Fruit fly (Drosophila melanogaster) whole organism, embryonic: ENCODE measurements around the gene CG11560.

Source experiments
- Asciz ChIP-seq: fragments of 200-800 bp; sonication (Bioruptor generic); optimal IDR thresholded peaks from 2 replicates; lab custom pipeline; 2017; ENCODE audit warnings: missing biosample characterization, mild to moderate bottlenecking, missing genetic modification characterization, missing genetic modification reagents
- Atf3 ChIP-seq: fragments of 200-800 bp; sonication (Bioruptor generic); optimal IDR thresholded peaks from 3 replicates; lab custom pipeline; 2016; ENCODE audit warnings: missing biosample characterization, missing genetic modification characterization
- CG1024 ChIP-seq: fragments of 200-800 bp; sonication (Bioruptor generic); IDR thresholded peaks from 2 replicates; pipeline ENCODE4 v1.3.6; 2022; ENCODE audit warnings: missing biosample characterization, missing genetic modification characterization
- CG10431 ChIP-seq: fragments of 200-800 bp; sonication (Bioruptor generic); optimal IDR thresholded peaks from 3 replicates; lab custom pipeline; 2018; ENCODE audit warnings: missing biosample characterization, mild to moderate bottlenecking, missing genetic modification characterization
- CG10543 ChIP-seq: fragments of 200-800 bp; sonication (Bioruptor generic); optimal IDR thresholded peaks from 3 replicates; lab custom pipeline; 2017; ENCODE audit warnings: missing biosample characterization, mild to moderate bottlenecking, missing genetic modification characterization, moderate library complexity
- CG12071 ChIP-seq: fragments of 200-800 bp; sonication (Bioruptor generic); optimal IDR thresholded peaks from 3 replicates; lab custom pipeline; 2018; ENCODE audit warnings: missing biosample characterization, mild to moderate bottlenecking, missing genetic modification characterization
- CG12299 ChIP-seq: fragments of 200-800 bp; sonication (Bioruptor generic); optimal IDR thresholded peaks from 2 replicates; lab custom pipeline; 2018; ENCODE audit warnings: missing biosample characterization, mild to moderate bottlenecking, missing genetic modification characterization
- CG14050 ChIP-seq: fragments of 200-800 bp; sonication (Bioruptor generic); IDR thresholded peaks from 3 replicates; pipeline ENCODE4 v1.3.6; 2022; ENCODE audit warnings: missing biosample characterization, missing genetic modification characterization
- CG15073 ChIP-seq: fragments of 200-800 bp; sonication (Bioruptor generic); optimal IDR thresholded peaks from 2 replicates; lab custom pipeline; 2016; ENCODE audit warnings: missing biosample characterization, missing genetic modification characterization
- CG17385 ChIP-seq: fragments of 200-800 bp; sonication (Bioruptor generic); optimal IDR thresholded peaks from 3 replicates; lab custom pipeline; 2018; ENCODE audit warnings: missing biosample characterization, mild to moderate bottlenecking, missing genetic modification characterization
- CG17829 ChIP-seq: fragments of 200-800 bp; optimal IDR thresholded peaks from 2 replicates; lab custom pipeline; 2019; ENCODE audit warnings: missing biosample characterization, mild to moderate bottlenecking, missing genetic modification characterization, moderate library complexity
- CG18619 ChIP-seq: fragments of 200-800 bp; sonication (Bioruptor generic); optimal IDR thresholded peaks from 3 replicates; lab custom pipeline; 2017; ENCODE audit warnings: missing biosample characterization, mild to moderate bottlenecking, missing genetic modification characterization
- CG3838 ChIP-seq: fragments of 200-800 bp; sonication (Bioruptor generic); optimal IDR thresholded peaks from 3 replicates; lab custom pipeline; 2016; ENCODE audit warnings: missing biosample characterization, missing genetic modification characterization
- CG4360 ChIP-seq: fragments of 200-800 bp; sonication (Bioruptor generic); IDR thresholded peaks from 2 replicates; pipeline ENCODE4 v1.3.6; 2022; ENCODE audit warnings: missing biosample characterization, missing genetic modification characterization
- CG4707 ChIP-seq: fragments of 200-800 bp; sonication (Bioruptor generic); optimal IDR thresholded peaks from 2 replicates; lab custom pipeline; 2018; ENCODE audit warnings: missing biosample characterization, mild to moderate bottlenecking, missing genetic modification characterization, moderate library complexity
- CG4854 ChIP-seq: fragments of 200-800 bp; sonication (Bioruptor generic); optimal IDR thresholded peaks from 2 replicates; lab custom pipeline; 2016; ENCODE audit warnings: missing biosample characterization, missing genetic modification characterization, inconsistent platforms
- CG6175 ChIP-seq: fragments of 200-800 bp; sonication (Bioruptor generic); IDR thresholded peaks from 3 replicates; pipeline ENCODE4 v1.3.6; 2022; ENCODE audit warnings: missing biosample characterization, missing genetic modification characterization
- CG6689 ChIP-seq: fragments of 200-800 bp; sonication (Bioruptor generic); IDR thresholded peaks from 2 replicates; pipeline ENCODE4 v1.3.6; 2022; ENCODE audit warnings: missing biosample characterization, missing genetic modification characterization
- CG8478 ChIP-seq: fragments of >200 bp; optimal IDR thresholded peaks from 2 replicates; lab custom pipeline; 2018
- CTCF ChIP-seq: fragments of 200-800 bp; sonication (Bioruptor generic); optimal IDR thresholded peaks from 2 replicates; lab custom pipeline; 2017; ENCODE audit warnings: missing biosample characterization, mild to moderate bottlenecking, missing genetic modification characterization, moderate library complexity
- D ChIP-seq, 2 experiments: fragments of 200-800 bp in 1 of 2; fragments of >200 bp in 1 of 2; sonication (Bioruptor generic) in 1 of 2; optimal IDR thresholded peaks; 2 replicates in 1 of 2; 3 replicates in 1 of 2; lab custom pipeline; 2017; ENCODE audit warnings: mild to moderate bottlenecking in 1 of 2, missing biosample characterization in 1 of 2, missing genetic modification characterization in 1 of 2, missing genetic modification reagents in 1 of 2
- Doc2 ChIP-seq: fragments of 200-800 bp; sonication (Bioruptor generic); IDR thresholded peaks from 2 replicates; pipeline ENCODE4 v1.3.6; 2022; ENCODE audit warnings: missing biosample characterization, missing genetic modification characterization
- Elba2 ChIP-seq: fragments of 200-800 bp; sonication (Bioruptor generic); optimal IDR thresholded peaks from 3 replicates; lab custom pipeline; 2016; ENCODE audit warnings: missing biosample characterization, missing genetic modification characterization
- Fer3 ChIP-seq: fragments of 200-800 bp; sonication (Bioruptor generic); optimal IDR thresholded peaks from 2 replicates; lab custom pipeline; 2018; ENCODE audit warnings: missing biosample characterization, mild to moderate bottlenecking, missing genetic modification characterization, moderate library complexity
- Hey ChIP-seq: fragments of 200-800 bp; sonication (Bioruptor generic); optimal IDR thresholded peaks from 3 replicates; lab custom pipeline; 2018; ENCODE audit warnings: missing biosample characterization, mild to moderate bottlenecking, missing genetic modification characterization
- Hmr ChIP-seq: fragments of 200-800 bp; sonication (Bioruptor generic); optimal IDR thresholded peaks from 3 replicates; lab custom pipeline; 2017; ENCODE audit warnings: mild to moderate bottlenecking, missing biosample characterization, missing genetic modification reagents, missing genetic modification characterization
- Lpt ChIP-seq: fragments of >200 bp; optimal IDR thresholded peaks from 2 replicates; lab custom pipeline; 2018; ENCODE audit warnings: missing biosample characterization, missing genetic modification characterization
- Max ChIP-seq: fragments of 200-800 bp; sonication (Bioruptor generic); optimal IDR thresholded peaks from 2 replicates; lab custom pipeline; 2016; ENCODE audit warnings: missing biosample characterization, mild to moderate bottlenecking, missing genetic modification characterization
- NC2α ChIP-seq: fragments of 200-800 bp; sonication (Bioruptor generic); optimal IDR thresholded peaks from 2 replicates; lab custom pipeline; 2016; ENCODE audit warnings: missing biosample characterization, missing genetic modification characterization
- Oli ChIP-seq: fragments of 200-800 bp; sonication (Bioruptor generic); optimal IDR thresholded peaks from 2 replicates; lab custom pipeline; 2018; ENCODE audit warnings: missing biosample characterization, mild to moderate bottlenecking, missing genetic modification characterization, moderate library complexity
- Side ChIP-seq: fragments of 200-800 bp; sonication (Bioruptor generic); optimal IDR thresholded peaks from 2 replicates; lab custom pipeline; 2016; ENCODE audit warnings: missing biosample characterization, missing genetic modification characterization
- aop ChIP-seq: fragments of 200-800 bp; sonication (Bioruptor generic); IDR thresholded peaks from 2 replicates; pipeline ENCODE4 v1.3.6; 2022; ENCODE audit warnings: missing biosample characterization, missing genetic modification characterization
- cad ChIP-seq: fragments of >200 bp; optimal IDR thresholded peaks from 2 replicates; lab custom pipeline; 2017; ENCODE audit warnings: missing biosample characterization, missing genetic modification characterization
- chinmo ChIP-seq: fragments of 200-800 bp; sonication (Bioruptor generic); IDR thresholded peaks from 4 replicates; pipeline ENCODE4 v1.3.6; 2022; ENCODE audit warnings: missing biosample characterization, missing genetic modification characterization; ENCODE audit not compliant: partially characterized antibody
- da ChIP-seq: fragments of 200-800 bp; sonication (Bioruptor generic); optimal IDR thresholded peaks from 2 replicates; lab custom pipeline; 2016; ENCODE audit warnings: missing biosample characterization, missing genetic modification characterization
- dysf ChIP-seq: fragments of 200-800 bp; sonication (Bioruptor generic); IDR thresholded peaks from 3 replicates; pipeline ENCODE4 v1.3.6; 2022; ENCODE audit warnings: missing biosample characterization, missing genetic modification characterization
- ewg ChIP-seq: fragments of 200-800 bp; sonication (Bioruptor generic); optimal IDR thresholded peaks from 3 replicates; lab custom pipeline; 2017; ENCODE audit warnings: mild to moderate bottlenecking, missing biosample characterization, missing genetic modification reagents, missing genetic modification characterization
- gcm ChIP-seq: fragments of 200-800 bp; sonication (Bioruptor generic); optimal IDR thresholded peaks from 2 replicates; lab custom pipeline; 2019; ENCODE audit warnings: missing biosample characterization, mild to moderate bottlenecking, missing genetic modification characterization, moderate library complexity
- gro ChIP-seq: fragments of 200-800 bp; sonication (Bioruptor generic); optimal IDR thresholded peaks from 2 replicates; lab custom pipeline; 2016; ENCODE audit warnings: missing biosample characterization, missing genetic modification characterization
- inv ChIP-seq: fragments of 200-800 bp; sonication (Bioruptor generic); IDR thresholded peaks from 2 replicates; pipeline ENCODE4 v1.3.6; 2022; ENCODE audit warnings: missing biosample characterization, missing genetic modification characterization; ENCODE audit not compliant: partially characterized antibody
- jumu ChIP-seq: fragments of 200-800 bp; sonication (Bioruptor generic); optimal IDR thresholded peaks from 3 replicates; lab custom pipeline; 2016; ENCODE audit warnings: missing biosample characterization, missing genetic modification characterization
- nau ChIP-seq: fragments of 200-800 bp; sonication (Bioruptor generic); optimal IDR thresholded peaks from 3 replicates; lab custom pipeline; 2017; ENCODE audit warnings: missing biosample characterization, mild to moderate bottlenecking, missing genetic modification characterization, missing genetic modification reagents
- nerfin-2 ChIP-seq: fragments of 200-800 bp; sonication (Bioruptor generic); IDR thresholded peaks from 2 replicates; pipeline ENCODE4 v1.3.6; 2022; ENCODE audit warnings: missing biosample characterization, missing genetic modification characterization; ENCODE audit not compliant: partially characterized antibody
- ranshi ChIP-seq: fragments of 200-800 bp; sonication (Bioruptor generic); IDR thresholded peaks from 2 replicates; pipeline ENCODE4 v1.3.6; 2022; ENCODE audit warnings: missing biosample characterization, missing genetic modification characterization
- repo ChIP-seq: fragments of 200-800 bp; sonication (Bioruptor generic); optimal IDR thresholded peaks from 2 replicates; lab custom pipeline; 2016; ENCODE audit warnings: missing biosample characterization, missing genetic modification characterization
- rib ChIP-seq: fragments of 200-800 bp; sonication (Bioruptor generic); IDR thresholded peaks from 2 replicates; pipeline ENCODE4 v1.3.6; 2022; ENCODE audit warnings: missing biosample characterization, missing genetic modification characterization
- row ChIP-seq: fragments of 200-800 bp; sonication (Bioruptor generic); IDR thresholded peaks from 3 replicates; pipeline ENCODE4 v1.3.6; 2022; ENCODE audit warnings: missing biosample characterization, missing genetic modification characterization
- scrt ChIP-seq: fragments of 200-800 bp; sonication (Bioruptor generic); optimal IDR thresholded peaks from 2 replicates; lab custom pipeline; 2018; ENCODE audit warnings: missing biosample characterization, mild to moderate bottlenecking, missing genetic modification characterization, moderate library complexity
- sug ChIP-seq: fragments of 200-800 bp; optimal IDR thresholded peaks from 2 replicates; lab custom pipeline; 2019; ENCODE audit warnings: missing biosample characterization, mild to moderate bottlenecking, missing genetic modification characterization, moderate library complexity
- toy ChIP-seq: fragments of 200-800 bp; sonication (Bioruptor generic); IDR thresholded peaks from 2 replicates; pipeline ENCODE4 v1.3.6; 2022; ENCODE audit warnings: missing biosample characterization, missing genetic modification characterization
- zfh2 ChIP-seq: fragments of 200-800 bp; sonication (Bioruptor generic); optimal IDR thresholded peaks from 2 replicates; lab custom pipeline; 2016; ENCODE audit warnings: missing biosample characterization, missing genetic modification characterization

Gene CG11560

dm6 chr3L:12078551-12079318 is 41.1 kb upstream of the CG11560 start (continued):
- 0 out of 4 replicates have a peak, but pooled peaks have one; percentile 10 for TF ChIP-seq chinmo (GFP tag; lab: Robert Waterston, UW)
- TF ChIP-seq repo, result no peak
- TF ChIP-seq Fer3 (tag; lab: Kevin White, UChicago), result peak; percentile 33
- TF ChIP-seq CG6175 (GFP tag; lab: Robert Waterston, UW), result no peak
- TF ChIP-seq CG6689 (GFP tag; lab: Robert Waterston, UW), result no peak
- TF ChIP-seq D (optimal IDR thresholded peaks at IDR 0.05; lab: Kevin White, UChicago), result no peak
- peak; percentile 27 for TF ChIP-seq D (GFP tag; optimal IDR thresholded peaks at IDR 0.05; lab: Kevin White, UChicago)
- no peak for TF ChIP-seq CG12299
- no peak for TF ChIP-seq CG3838
- TF ChIP-seq Lpt, result no peak
- TF ChIP-seq Hey (tag; lab: Kevin White, UChicago), result no peak
- TF ChIP-seq CG14050 (GFP tag; lab: Robert Waterston, UW), result no peak
- peak; percentile 11 for TF ChIP-seq CG17829
- TF ChIP-seq CG4707 (GFP tag; lab: Kevin White, UChicago), result no peak
- no peak for TF ChIP-seq CG8478 (lab: Kevin White, UChicago)
- no peak for TF ChIP-seq Hmr (GFP tag; lab: Kevin White, UChicago)
- TF ChIP-seq zfh2 (GFP tag; lab: Kevin White, UChicago), result no peak
- TF ChIP-seq da (GFP tag; lab: Kevin White, UChicago), result no peak
- TF ChIP-seq sug (tag; lab: Kevin White, UChicago), result peak; percentile 6
- TF ChIP-seq CG4854 (GFP tag; lab: Kevin White, UChicago), result no peak
- TF ChIP-seq CG18619 (GFP tag; lab: Kevin White, UChicago), result no peak
- TF ChIP-seq CG17385, result peak; percentile 37
- TF ChIP-seq jumu (GFP tag; lab: Kevin White, UChicago), result no peak
- TF ChIP-seq rib (GFP tag; lab: Robert Waterston, UW), result no peak
- TF ChIP-seq CG10543 (GFP tag; lab: Kevin White, UChicago), result peak; percentile 68
- no peak for TF ChIP-seq gcm
- no peak for TF ChIP-seq nerfin-2 (GFP tag; lab: Robert Waterston, UW)
- TF ChIP-seq Doc2 (GFP tag; lab: Robert Waterston, UW), result no peak
- TF ChIP-seq CG10431 (GFP tag; lab: Kevin White, UChicago), result peak; percentile 62
- no peak for TF ChIP-seq cad (GFP tag; lab: Kevin White, UChicago)
- TF ChIP-seq dysf, result no peak
- no peak for TF ChIP-seq Elba2 (GFP tag; lab: Kevin White, UChicago)
- TF ChIP-seq nau, result no peak
- TF ChIP-seq Max (GFP tag; lab: Kevin White, UChicago), result no peak
- TF ChIP-seq CG15073 (GFP tag; lab: Kevin White, UChicago), result no peak
- TF ChIP-seq Side, result peak; percentile 31
- TF ChIP-seq CTCF, result peak; percentile 27
- TF ChIP-seq gro (GFP tag; lab: Kevin White, UChicago), result peak; percentile 1
- TF ChIP-seq Atf3 (GFP tag; lab: Kevin White, UChicago), result no peak
- no peak for TF ChIP-seq row (GFP tag; lab: Robert Waterston, UW)
- no peak for TF ChIP-seq toy (GFP tag; lab: Robert Waterston, UW)
- TF ChIP-seq NC2α (GFP tag; lab: Kevin White, UChicago), result no peak
- TF ChIP-seq ranshi (GFP tag; lab: Robert Waterston, UW), result no peak
- TF ChIP-seq ewg (GFP tag; lab: Kevin White, UChicago), result no peak
- TF ChIP-seq CG4360, result no peak
- TF ChIP-seq Oli (tag; lab: Kevin White, UChicago), result no peak
- no peak for TF ChIP-seq inv (GFP tag; lab: Robert Waterston, UW)
- TF ChIP-seq Asciz (GFP tag; lab: Kevin White, UChicago), result peak; percentile 0
- TF ChIP-seq scrt (GFP tag; lab: Kevin White, UChicago), result no peak
- TF ChIP-seq CG1024 (GFP tag; lab: Robert Waterston, UW), result no peak
- peak; percentile 35 for TF ChIP-seq CG12071 (GFP tag; lab: Kevin White, UChicago)
- no peak for TF ChIP-seq aop (GFP tag; lab: Robert Waterston, UW)
